Worm (Caenorhabditis elegans) whole organism, L3 larva: ENCODE data around the gene lys-7.

Source experiments
- aly-2 ChIP-seq: fragments of 150-350 bp; optimal IDR thresholded peaks from 2 replicates; lab custom pipeline; 2014; ENCODE audit warnings: missing biosample characterization, missing genetic modification characterization
- ceh-28 ChIP-seq: fragments of 150-350 bp; optimal IDR thresholded peaks from 2 replicates; lab custom pipeline; 2014; ENCODE audit warnings: missing biosample characterization, missing genetic modification reagents, missing genetic modification characterization
- nhr-237 ChIP-seq: fragments of 150-350 bp; optimal IDR thresholded peaks from 2 replicates; lab custom pipeline; 2014; ENCODE audit warnings: missing biosample characterization, missing genetic modification characterization

- TF ChIP-seq ceh-28 (no peak), nhr-237 (tag; lab: Kevin White, UChicago) (no peak), aly-2 (no peak)
These were observed 37.7 kb downstream of the lys-7 start, which contains the start of gene cfz-2 for ce11 chrV:3444777-3445089.
